Worm (Caenorhabditis elegans): ENCODE measurements around the gene cht-5.

ce11 chrV:10101916-10102315, 12.5 kb upstream of the cht-5 start, which contains the start of gene C08B6.14:
- no peak for TF ChIP-seq nhr-237 (tag; optimal IDR thresholded peaks at IDR 0.05)
- no peak for TF ChIP-seq unc-39 (tag; optimal IDR thresholded peaks at IDR 0.05)
- no peak for TF ChIP-seq lin-39 (tag; optimal IDR thresholded peaks at IDR 0.05)
- no peak for TF ChIP-seq ztf-4 (tag; optimal IDR thresholded peaks at IDR 0.05)
- TF ChIP-seq nhr-11 (tag; optimal IDR thresholded peaks at IDR 0.05) = no peak
- no peak for TF ChIP-seq egl-27 (tag; optimal IDR thresholded peaks at IDR 0.05)
- no peak for TF ChIP-seq peb-1 (tag; optimal IDR thresholded peaks at IDR 0.05)
